Fruit fly (Drosophila melanogaster) whole organism, embryonic: Measurements from ENCODE around the gene CG14194.

Experiments
- Awh ChIP-seq: fragments of 200-800 bp; sonication (Bioruptor generic); IDR thresholded peaks from 2 replicates; pipeline ENCODE4, ENCODE4 v1.3.6; 2022; ENCODE audit warnings: missing biosample characterization, missing genetic modification characterization
- CG10565 ChIP-seq: fragments of 200-800 bp; sonication (Bioruptor generic); optimal IDR thresholded peaks from 3 replicates; lab custom pipeline; 2016; ENCODE audit warnings: missing biosample characterization, mild to moderate bottlenecking, missing genetic modification characterization
- CG12942 ChIP-seq: fragments of 200-800 bp; sonication (Bioruptor generic); optimal IDR thresholded peaks from 3 replicates; lab custom pipeline; 2016; ENCODE audit warnings: missing biosample characterization, missing genetic modification characterization
- CG17328 ChIP-seq: fragments of 200-800 bp; sonication (Bioruptor generic); IDR thresholded peaks from 2 replicates; pipeline ENCODE4 v1.3.6; 2022; ENCODE audit warnings: missing biosample characterization, missing genetic modification characterization
- CG17912 ChIP-seq: fragments of 200-800 bp; sonication (Bioruptor generic); optimal IDR thresholded peaks from 2 replicates; lab custom pipeline; 2018; ENCODE audit warnings: missing biosample characterization, mild to moderate bottlenecking, missing genetic modification characterization
- CG18011 ChIP-seq: fragments of 200-800 bp; sonication (Bioruptor generic); optimal IDR thresholded peaks from 2 replicates; lab custom pipeline; 2017; ENCODE audit warnings: missing biosample characterization, missing genetic modification characterization, mild to moderate bottlenecking, moderate library complexity, missing genotype
- CG18262 ChIP-seq: fragments of 200-800 bp; optimal IDR thresholded peaks from 3 replicates; lab custom pipeline; 2019; ENCODE audit warnings: missing biosample characterization, mild to moderate bottlenecking, missing genetic modification characterization, moderate library complexity
- CG2120 ChIP-seq: fragments of 200-800 bp; sonication (Bioruptor generic); optimal IDR thresholded peaks from 3 replicates; lab custom pipeline; 2016; ENCODE audit warnings: missing biosample characterization, missing genetic modification characterization
- CG2875 ChIP-seq: fragments of 200-800 bp; sonication (Bioruptor generic); optimal IDR thresholded peaks from 2 replicates; lab custom pipeline; 2017; ENCODE audit warnings: missing biosample characterization, mild to moderate bottlenecking, missing genetic modification characterization, missing genetic modification reagents
- CG33213 ChIP-seq: fragments of 200-800 bp; sonication (Bioruptor generic); optimal IDR thresholded peaks from 3 replicates; lab custom pipeline; 2016; ENCODE audit warnings: missing biosample characterization, missing genetic modification characterization
- CG6654 ChIP-seq: fragments of 200-800 bp; sonication (Bioruptor generic); optimal IDR thresholded peaks from 2 replicates; lab custom pipeline; 2017; ENCODE audit warnings: missing biosample characterization, mild to moderate bottlenecking, missing genetic modification characterization
- CG7357 ChIP-seq: fragments of 200-800 bp; sonication (Bioruptor generic); IDR thresholded peaks from 3 replicates; pipeline ENCODE4 v1.3.6; 2022; ENCODE audit warnings: missing biosample characterization, missing genetic modification characterization
- CG8281 ChIP-seq: fragments of 200-800 bp; sonication (Bioruptor generic); optimal IDR thresholded peaks from 2 replicates; lab custom pipeline; 2018; ENCODE audit warnings: missing biosample characterization, mild to moderate bottlenecking, missing genetic modification characterization, moderate library complexity
- CG8388 ChIP-seq: fragments of 200-800 bp; sonication (Bioruptor generic); optimal IDR thresholded peaks from 2 replicates; lab custom pipeline; 2019; ENCODE audit warnings: missing biosample characterization, mild to moderate bottlenecking, missing genetic modification characterization, moderate library complexity
- CG9797 ChIP-seq: fragments of 200-800 bp; sonication (Bioruptor generic); optimal IDR thresholded peaks from 3 replicates; lab custom pipeline; 2018; ENCODE audit warnings: missing biosample characterization, mild to moderate bottlenecking, missing genetic modification characterization
- CHES-1-like ChIP-seq: fragments of 200-800 bp; sonication (Bioruptor generic); optimal IDR thresholded peaks from 2 replicates; lab custom pipeline; 2016; ENCODE audit warnings: missing biosample characterization, missing genetic modification characterization
- Doc2 ChIP-seq: fragments of 200-800 bp; sonication (Bioruptor generic); IDR thresholded peaks from 2 replicates; pipeline ENCODE4 v1.3.6; 2022; ENCODE audit warnings: missing biosample characterization, missing genetic modification characterization
- Dp ChIP-seq: fragments of 200-800 bp; sonication (Bioruptor generic); optimal IDR thresholded peaks from 2 replicates; lab custom pipeline; 2018; ENCODE audit warnings: missing biosample characterization, mild to moderate bottlenecking, missing genetic modification characterization, moderate library complexity
- ERR ChIP-seq: fragments of 200-800 bp; sonication (Bioruptor generic); optimal IDR thresholded peaks from 2 replicates; lab custom pipeline; 2016; ENCODE audit warnings: missing biosample characterization, missing genetic modification characterization
- Fer1 ChIP-seq: fragments of 200-800 bp; sonication (Bioruptor generic); optimal IDR thresholded peaks from 2 replicates; lab custom pipeline; 2017; ENCODE audit warnings: missing biosample characterization, mild to moderate bottlenecking, missing genetic modification characterization
- Gsc ChIP-seq: fragments of 200-800 bp; sonication (Bioruptor generic); IDR thresholded peaks from 2 replicates; pipeline ENCODE4 v1.3.6; 2022; ENCODE audit warnings: missing biosample characterization, missing genetic modification characterization
- HLH54F ChIP-seq: fragments of 200-800 bp; sonication (Bioruptor generic); optimal IDR thresholded peaks from 3 replicates; lab custom pipeline; 2016; ENCODE audit warnings: missing biosample characterization, missing genetic modification characterization
- Jarid2 ChIP-seq: fragments of 200-800 bp; sonication (Bioruptor generic); optimal IDR thresholded peaks from 3 replicates; lab custom pipeline; 2017; ENCODE audit warnings: mild to moderate bottlenecking, missing biosample characterization, missing genetic modification reagents, missing genetic modification characterization
- NFAT ChIP-seq: fragments of 200-800 bp; sonication (Bioruptor generic); IDR thresholded peaks from 2 replicates; pipeline ENCODE4 v1.3.6; 2022; ENCODE audit warnings: missing biosample characterization, missing genetic modification characterization
- Oaz ChIP-seq: fragments of 200-800 bp; sonication (Bioruptor generic); IDR thresholded peaks from 2 replicates; pipeline ENCODE4 v1.3.6; 2022; ENCODE audit warnings: missing biosample characterization, missing genetic modification characterization
- Rx ChIP-seq: fragments of 200-800 bp; sonication (Bioruptor generic); IDR thresholded peaks from 2 replicates; pipeline ENCODE4 v1.3.6; 2022; ENCODE audit warnings: missing biosample characterization, missing genetic modification characterization
- bcd ChIP-seq: fragments of 200-800 bp; sonication (Bioruptor generic); optimal IDR thresholded peaks from 2 replicates; lab custom pipeline; 2017; ENCODE audit warnings: missing biosample characterization, mild to moderate bottlenecking, missing genetic modification characterization
- cad ChIP-seq: fragments of >200 bp; optimal IDR thresholded peaks from 2 replicates; lab custom pipeline; 2017; ENCODE audit warnings: missing biosample characterization, missing genetic modification characterization
- cas ChIP-seq: fragments of 200-800 bp; sonication (Bioruptor generic); IDR thresholded peaks from 2 replicates; pipeline ENCODE4 v1.3.6; 2022; ENCODE audit warnings: missing biosample characterization, missing genetic modification characterization
- caup ChIP-seq: fragments of 200-800 bp; sonication (Bioruptor generic); optimal IDR thresholded peaks from 3 replicates; lab custom pipeline; 2017; ENCODE audit warnings: missing biosample characterization, mild to moderate bottlenecking, missing genetic modification characterization, moderate library complexity; ENCODE audit not compliant: severe bottlenecking
- dysf ChIP-seq: fragments of 200-800 bp; sonication (Bioruptor generic); IDR thresholded peaks from 3 replicates; pipeline ENCODE4 v1.3.6; 2022; ENCODE audit warnings: missing biosample characterization, missing genetic modification characterization
- fd3F ChIP-seq: fragments of 200-800 bp; sonication (Bioruptor generic); optimal IDR thresholded peaks from 2 replicates; lab custom pipeline; 2018; ENCODE audit warnings: missing biosample characterization, mild to moderate bottlenecking, missing genetic modification characterization, moderate library complexity
- fd64A ChIP-seq: fragments of 200-800 bp; sonication (Bioruptor generic); optimal IDR thresholded peaks from 3 replicates; lab custom pipeline; 2018; ENCODE audit warnings: missing biosample characterization, mild to moderate bottlenecking, missing genetic modification characterization
- gcm2 ChIP-seq: fragments of 200-800 bp; sonication (Bioruptor generic); optimal IDR thresholded peaks from 2 replicates; lab custom pipeline; 2016; ENCODE audit warnings: missing biosample characterization, missing genetic modification characterization
- ham ChIP-seq: fragments of 200-800 bp; sonication (Bioruptor generic); IDR thresholded peaks from 2 replicates; pipeline ENCODE4 v1.3.6; 2022; ENCODE audit warnings: missing biosample characterization, missing genetic modification characterization
- hb ChIP-seq: fragments of 200-800 bp; sonication (Bioruptor generic); IDR thresholded peaks from 3 replicates; pipeline ENCODE4 v1.3.6; 2022; ENCODE audit warnings: missing biosample characterization, missing genetic modification characterization; ENCODE audit not compliant: partially characterized antibody
- her ChIP-seq: fragments of 200-800 bp; sonication (Bioruptor generic); optimal IDR thresholded peaks from 2 replicates; lab custom pipeline; 2016; ENCODE audit warnings: missing biosample characterization, missing genetic modification characterization
- hkb ChIP-seq, 2 experiments: fragments of 200-800 bp in 1 of 2; fragments of >200 bp in 1 of 2; sonication (Bioruptor generic) in 1 of 2; IDR thresholded peaks in 1 of 2; optimal IDR thresholded peaks in 1 of 2; 2 replicates each; pipeline versions ENCODE4 v1.3.6 to Lab custom; 2017 to 2022; ENCODE audit warnings: missing biosample characterization in 1 of 2, missing genetic modification characterization in 1 of 2
- jigr1 ChIP-seq: fragments of 200-800 bp; sonication (Bioruptor generic); IDR thresholded peaks from 3 replicates; pipeline ENCODE4 v1.3.6; 2022; ENCODE audit warnings: missing biosample characterization, missing genetic modification characterization
- kah ChIP-seq: fragments of 200-800 bp; sonication (Bioruptor generic); optimal IDR thresholded peaks from 2 replicates; lab custom pipeline; 2018; ENCODE audit warnings: missing biosample characterization, mild to moderate bottlenecking, missing genetic modification characterization
- kni ChIP-seq: fragments of 200-800 bp; sonication (Bioruptor generic); optimal IDR thresholded peaks from 3 replicates; lab custom pipeline; 2017; ENCODE audit warnings: mild to moderate bottlenecking, missing biosample characterization, missing genetic modification reagents, missing genetic modification characterization
- knrl ChIP-seq: fragments of 200-800 bp; sonication (Bioruptor generic); IDR thresholded peaks from 3 replicates; pipeline ENCODE4 v1.3.6; 2022; ENCODE audit warnings: missing biosample characterization, missing genetic modification characterization; ENCODE audit not compliant: partially characterized antibody
- lilli ChIP-seq: fragments of 200-800 bp; sonication (Bioruptor generic); optimal IDR thresholded peaks from 3 replicates; lab custom pipeline; 2016; ENCODE audit warnings: missing biosample characterization, missing genetic modification characterization
- lola ChIP-seq, 3 experiments: fragments of >200 bp in 2 of 3; fragments of 200-800 bp in 1 of 3; sonication (Bioruptor generic) in 1 of 3; optimal IDR thresholded peaks; 2 replicates each; lab custom pipeline; 2017 to 2019; ENCODE audit warnings: missing biosample characterization in 3 of 3, missing genetic modification characterization in 3 of 3, mild to moderate bottlenecking in 1 of 3, moderate library complexity in 1 of 3
- org-1 ChIP-seq: fragments of 200-800 bp; sonication (Bioruptor generic); optimal IDR thresholded peaks from 2 replicates; lab custom pipeline; 2017; ENCODE audit warnings: missing biosample characterization, missing genetic modification characterization
- peb ChIP-seq: fragments of 200-800 bp; sonication (Bioruptor generic); IDR thresholded peaks from 2 replicates; pipeline ENCODE4 v1.3.6; 2022; ENCODE audit warnings: missing biosample characterization, missing genetic modification characterization
- phol ChIP-seq: fragments of 200-800 bp; sonication (Bioruptor generic); optimal IDR thresholded peaks from 3 replicates; lab custom pipeline; 2018; ENCODE audit warnings: missing biosample characterization, mild to moderate bottlenecking, missing genetic modification characterization, moderate library complexity
- pnt ChIP-seq: fragments of 200-800 bp; sonication (Bioruptor generic); optimal IDR thresholded peaks from 3 replicates; lab custom pipeline; 2016; ENCODE audit warnings: missing biosample characterization, missing genetic modification characterization
- sqz ChIP-seq: fragments of 200-800 bp; sonication (Bioruptor generic); optimal IDR thresholded peaks from 3 replicates; lab custom pipeline; 2018; ENCODE audit warnings: missing biosample characterization, mild to moderate bottlenecking, missing genetic modification characterization
- tgo ChIP-seq: fragments of 200-800 bp; sonication (Bioruptor generic); IDR thresholded peaks from 3 replicates; pipeline ENCODE4 v1.3.6; 2022; ENCODE audit warnings: missing biosample characterization, missing genetic modification characterization

CG14194 gene

dm6 chrX:19224580-19225303 lies 31.4 kb downstream of the CG14194 start (continued):
- TF ChIP-seq CG8281 (tag; lab: Kevin White, UChicago) (no peak), lilli (no peak), pnt (GFP tag; lab: Kevin White, UChicago) (no peak), Doc2 (GFP tag; lab: Robert Waterston, UW) (no peak), dysf (no peak), bcd (GFP tag; lab: Kevin White, UChicago) (peak; percentile 35), CG33213 (GFP tag; lab: Kevin White, UChicago) (no peak), CG7357 (GFP tag; lab: Robert Waterston, UW) (no peak), ERR (GFP tag; lab: Kevin White, UChicago) (no peak), hb (no peak), CG2875 (no peak), Awh (GFP tag; lab: Robert Waterston, UW) (no peak), kni (GFP tag; lab: Kevin White, UChicago) (no peak), tgo (GFP tag; lab: Robert Waterston, UW) (no peak), Gsc (no peak), CHES-1-like (GFP tag; lab: Kevin White, UChicago) (no peak), fd64A (GFP tag; lab: Kevin White, UChicago) (no peak), cad (GFP tag; lab: Kevin White, UChicago) (no peak), CG6654 (GFP tag; lab: Kevin White, UChicago) (no peak), lola (GFP tag; optimal IDR thresholded peaks at IDR 0.05; lab: Kevin White, UChicago) (peak in 1 of 3 experiments; percentile 61), knrl (GFP tag; lab: Robert Waterston, UW) (no peak), gcm2 (GFP tag; lab: Kevin White, UChicago) (no peak), her (GFP tag; lab: Kevin White, UChicago) (no peak), CG2120 (no peak), CG17328 (no peak), caup (GFP tag; lab: Kevin White, UChicago) (no peak), org-1 (GFP tag; lab: Kevin White, UChicago) (no peak), fd3F (GFP tag; lab: Kevin White, UChicago) (no peak), CG8388 (GFP tag; lab: Kevin White, UChicago) (peak; percentile 45), CG10565 (no peak), ham (GFP tag; lab: Robert Waterston, UW) (no peak), CG12942 (no peak), hkb (optimal IDR thresholded peaks at IDR 0.05; lab: Kevin White, UChicago) (no peak), hkb (GFP tag; IDR thresholded peaks at IDR 0.05; lab: Robert Waterston, UW) (no peak), jigr1 (GFP tag; lab: Robert Waterston, UW) (no peak), CG18011 (no peak), CG9797 (GFP tag; lab: Kevin White, UChicago) (no peak), CG17912 (GFP tag; lab: Kevin White, UChicago) (no peak), phol (tag; lab: Kevin White, UChicago) (peak; percentile 70), CG18262 (peak; percentile 80), Oaz (GFP tag; lab: Robert Waterston, UW) (no peak), peb (GFP tag; lab: Robert Waterston, UW) (no peak), sqz (GFP tag; lab: Kevin White, UChicago) (no peak), Rx (GFP tag; lab: Robert Waterston, UW) (no peak), HLH54F (no peak), kah (GFP tag; lab: Kevin White, UChicago) (no peak), cas (GFP tag; lab: Robert Waterston, UW) (no peak), NFAT (GFP tag; lab: Robert Waterston, UW) (no peak), Dp (GFP tag; lab: Kevin White, UChicago) (no peak), Fer1 (GFP tag; lab: Kevin White, UChicago) (no peak), Jarid2 (GFP tag; lab: Kevin White, UChicago) (no peak)
